Worm (Caenorhabditis elegans) whole organism, L4/young adult: ENCODE measurements around the gene str-15.

ENCODE experiments used
- W03F9.2 ChIP-seq: fragments of 150-350 bp; optimal IDR thresholded peaks from 2 replicates; lab custom pipeline; 2014; ENCODE audit warnings: missing biosample characterization, missing genetic modification characterization
- dao-5 ChIP-seq: sonication (generic microtip); optimal IDR thresholded peaks from 2 replicates; lab custom pipeline; 2016; ENCODE audit warnings: missing genotype, missing genetic modification characterization, moderate library complexity, missing compliant biosample characterization
- him-1 ChIP-seq: sonication (generic microtip); optimal IDR thresholded peaks from 2 replicates; lab custom pipeline; 2016; ENCODE audit warnings: missing genotype, missing genetic modification reagents, missing genetic modification characterization, missing compliant biosample characterization

ce11 chrV:16410521-16410920 lies 48.1 kb downstream of the str-15 start, which contains the start of gene srh-145:
- TF ChIP-seq dao-5 (no peak), him-1 (tag; lab: Kevin White, UChicago) (no peak), W03F9.2 (no peak)
